Fruit fly (Drosophila melanogaster): ENCODE data around the gene pho.

pho gene

dm6 chr4:1181591-1182125, at the start of gene pho:
pho (minus strand) TSS chr4:1181628.
- TF ChIP-seq GATAd (GFP tag; optimal IDR thresholded peaks at IDR 0.05) = no peak
- TF ChIP-seq Sp1 (GFP tag; optimal IDR thresholded peaks at IDR 0.05) = no peak
- peak; percentile 78 for TF ChIP-seq woc (GFP tag; optimal IDR thresholded peaks at IDR 0.05)
- no peak for TF ChIP-seq Dfd (GFP tag; optimal IDR thresholded peaks at IDR 0.05)
- TF ChIP-seq N (GFP tag; optimal IDR thresholded peaks at IDR 0.05) = peak; percentile 66
- TF ChIP-seq tai (GFP tag; optimal IDR thresholded peaks at IDR 0.05) = peak; percentile 25
- TF ChIP-seq pan (optimal IDR thresholded peaks at IDR 0.05) = no peak
- no peak for TF ChIP-seq lola (GFP tag; optimal IDR thresholded peaks at IDR 0.05)
- TF ChIP-seq Hr78 (GFP tag; optimal IDR thresholded peaks at IDR 0.05) = peak; percentile 85
- TF ChIP-seq Hr83 (GFP tag; optimal IDR thresholded peaks at IDR 0.05; ENCODE audit: poor library complexity, severe bottlenecking) = no peak
- no peak for TF ChIP-seq ey (GFP tag; optimal IDR thresholded peaks at IDR 0.05)
- no peak for TF ChIP-seq HLH106 (tag; optimal IDR thresholded peaks at IDR 0.05)
- no peak for TF ChIP-seq rgr (GFP tag; optimal IDR thresholded peaks at IDR 0.05)
- no peak for TF ChIP-seq CG32264 (GFP tag; optimal IDR thresholded peaks at IDR 0.05)
- TF ChIP-seq dsf (GFP tag; optimal IDR thresholded peaks at IDR 0.05; ENCODE audit: borderline replicate concordance) = no peak

- TF ChIP-seq ey (GFP tag; optimal IDR thresholded peaks at IDR 0.05) (no peak), woc (GFP tag; optimal IDR thresholded peaks at IDR 0.05) (peak; percentile 70), Hr78 (GFP tag; optimal IDR thresholded peaks at IDR 0.05) (peak; percentile 69), CG9705 (GFP tag; optimal IDR thresholded peaks at IDR 0.05) (peak; percentile 28), Hr83 (GFP tag; optimal IDR thresholded peaks at IDR 0.05; ENCODE audit: poor library complexity, severe bottlenecking) (peak; percentile 1), N (GFP tag; optimal IDR thresholded peaks at IDR 0.05) (peak; percentile 60), dmrt93B (GFP tag; optimal IDR thresholded peaks at IDR 0.05) (no peak), Myc (optimal IDR thresholded peaks at IDR 0.05) (peak; percentile 39)
These were observed 49.1 kb upstream of the pho start, which contains the start of the genes Dyrk3 and Cadps for dm6 chr4:1230564-1230964. Dyrk3 (minus strand) TSS chr4:1230713. Cadps (plus strand) TSS chr4:1230837.

- TF ChIP-seq Jra (GFP tag; optimal IDR thresholded peaks at IDR 0.05) (no peak), Vsx2 (GFP tag; optimal IDR thresholded peaks at IDR 0.05; ENCODE audit: partially characterized antibody) (no peak), GATAd (GFP tag; optimal IDR thresholded peaks at IDR 0.05) (no peak), Dfd (GFP tag; optimal IDR thresholded peaks at IDR 0.05) (no peak), OdsH (GFP tag; optimal IDR thresholded peaks at IDR 0.05) (no peak)
These were observed 43.8 kb upstream of the pho start for dm6 chr4:1225185-1225584.

dm6 chr4:1224232-1224631, 42.8 kb upstream of the pho start:
- TF ChIP-seq lola (GFP tag; optimal IDR thresholded peaks at IDR 0.05) (no peak), HLH106 (tag; optimal IDR thresholded peaks at IDR 0.05) (no peak), pan (optimal IDR thresholded peaks at IDR 0.05) (no peak), CrebA (GFP tag; optimal IDR thresholded peaks at IDR 0.05; ENCODE audit: borderline replicate concordance) (no peak), fru (GFP tag; optimal IDR thresholded peaks at IDR 0.05) (no peak), CG9705 (GFP tag; optimal IDR thresholded peaks at IDR 0.05) (no peak), Dfd (GFP tag; optimal IDR thresholded peaks at IDR 0.05) (no peak), usp (GFP tag; optimal IDR thresholded peaks at IDR 0.05) (no peak), tai (GFP tag; optimal IDR thresholded peaks at IDR 0.05) (no peak), h (GFP tag; optimal IDR thresholded peaks at IDR 0.05) (no peak), Myc (optimal IDR thresholded peaks at IDR 0.05) (no peak), jim (GFP tag; optimal IDR thresholded peaks at IDR 0.05) (no peak)

- peak; percentile 15 for TF ChIP-seq N (GFP tag; optimal IDR thresholded peaks at IDR 0.05)
- no peak for TF ChIP-seq Mio (GFP tag; optimal IDR thresholded peaks at IDR 0.05)
- TF ChIP-seq CrebA (GFP tag; optimal IDR thresholded peaks at IDR 0.05; ENCODE audit: borderline replicate concordance) = no peak
- no peak for TF ChIP-seq h (GFP tag; optimal IDR thresholded peaks at IDR 0.05)
- TF ChIP-seq tai (GFP tag; optimal IDR thresholded peaks at IDR 0.05) = peak; percentile 45
- peak; percentile 9 for TF ChIP-seq CG9705 (GFP tag; optimal IDR thresholded peaks at IDR 0.05)
- TF ChIP-seq Hnf4 (GFP tag; optimal IDR thresholded peaks at IDR 0.05) = peak; percentile 5
- TF ChIP-seq dsf (GFP tag; optimal IDR thresholded peaks at IDR 0.05; ENCODE audit: borderline replicate concordance) = no peak
- TF ChIP-seq lola (GFP tag; optimal IDR thresholded peaks at IDR 0.05) = peak; percentile 76
- TF ChIP-seq Rel (GFP tag; optimal IDR thresholded peaks at IDR 0.05) = no peak
- TF ChIP-seq Rel (tag; optimal IDR thresholded peaks at IDR 0.05) = no peak
- no peak for TF ChIP-seq Jra (GFP tag; optimal IDR thresholded peaks at IDR 0.05)
- TF ChIP-seq Dif (GFP tag; optimal IDR thresholded peaks at IDR 0.05; ENCODE audit: partially characterized antibody) = no peak
These were observed 37.4 kb upstream of the pho start for dm6 chr4:1218723-1219398.

All from whole organism, wandering third instar larva.